Fruit fly (Drosophila melanogaster) whole organism, wandering third instar larva: ENCODE data around the gene not.

ENCODE experiments used
- Dfd ChIP-seq: fragments of >200 bp; optimal IDR thresholded peaks from 2 replicates; lab custom pipeline; 2017; ENCODE audit warnings: missing biosample characterization, missing genetic modification characterization
- Mio ChIP-seq: sonication (Bioruptor generic); optimal IDR thresholded peaks from 2 replicates; lab custom pipeline; 2016; ENCODE audit warnings: missing biosample characterization, missing genetic modification characterization
- Myc ChIP-seq: fragments of >200 bp; optimal IDR thresholded peaks from 2 replicates; lab custom pipeline; 2017
- br ChIP-seq: fragments of 200-800 bp; sonication (Bioruptor generic); optimal IDR thresholded peaks from 2 replicates; lab custom pipeline; 2016; ENCODE audit warnings: missing biosample characterization, missing genetic modification characterization
- dmrt93B ChIP-seq: fragments of 200-800 bp; sonication (Bioruptor generic); optimal IDR thresholded peaks from 2 replicates; lab custom pipeline; 2018; ENCODE audit warnings: missing biosample characterization, mild to moderate bottlenecking, missing genetic modification characterization
- lola ChIP-seq: fragments of >200 bp; optimal IDR thresholded peaks from 2 replicates; lab custom pipeline; 2017; ENCODE audit warnings: missing biosample characterization, missing genetic modification characterization
- sage ChIP-seq: fragments of 200-800 bp; sonication (Bioruptor generic); optimal IDR thresholded peaks from 2 replicates; lab custom pipeline; 2016; ENCODE audit warnings: missing biosample characterization, mild to moderate bottlenecking, missing genetic modification characterization

dm6 chr3L:18627657-18628455, 5.9 kb upstream of the not start:
- TF ChIP-seq Dfd (GFP tag; lab: Kevin White, UChicago) (no peak), Myc (no peak), dmrt93B (GFP tag; lab: Kevin White, UChicago) (no peak), br (GFP tag; lab: Kevin White, UChicago) (no peak), lola (no peak), sage (GFP tag; lab: Kevin White, UChicago) (no peak), Mio (GFP tag; lab: Kevin White, UChicago) (no peak)
